Worm (Caenorhabditis elegans): ENCODE results near the gene srlf-29.
"Not testable (repeated sequence)": the region's sequence is repeated elsewhere in the genome, so short reads cannot be mapped to it uniquely, and the experiment has no call there.

DNA sequence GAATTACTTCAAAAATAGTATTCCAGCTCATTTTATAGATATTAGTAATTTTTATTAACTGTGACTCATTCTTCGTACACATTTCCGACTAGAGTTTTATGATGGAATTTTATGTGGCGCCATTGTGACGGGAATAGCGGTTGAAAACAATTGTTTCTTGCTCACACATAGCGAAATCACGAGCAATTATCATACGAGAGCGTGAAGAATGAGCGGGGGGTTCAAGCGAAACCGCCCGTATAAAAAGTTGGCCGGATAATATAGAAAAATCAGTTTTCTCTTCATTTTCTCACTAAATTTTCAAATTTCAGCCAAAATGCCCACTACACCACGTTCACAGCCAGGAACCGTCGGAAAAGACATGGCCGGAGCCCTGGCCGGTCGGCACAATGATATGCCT, 32.6 kb upstream of the srlf-29 start, which contains the start of gene C08E3.1:
- TF ChIP-seq mep-1 (tag; optimal IDR thresholded peaks at IDR 0.05); unc-130 (GFP tag; optimal IDR thresholded peaks at IDR 0.05); sdz-12 (GFP tag; optimal IDR thresholded peaks at IDR 0.05); nhr-11 (tag; optimal IDR thresholded peaks at IDR 0.05); daf-19 (GFP tag; conservative IDR thresholded peaks at IDR 0.05); fos-1 (tag; optimal IDR thresholded peaks at IDR 0.05); zag-1 (tag; optimal IDR thresholded peaks at IDR 0.05); nhr-102 (tag; optimal IDR thresholded peaks at IDR 0.05): not testable (repeated sequence)
